Worm (Caenorhabditis elegans) whole organism, L4 larva: ENCODE measurements around the gene vha-9.
"Not testable (repeated sequence)": the region's sequence is repeated elsewhere in the genome, so short reads cannot be mapped to it uniquely, and the experiment has no call there.

Source experiments
- D1046.2 ChIP-seq: fragments of 200-800 bp; sonication (Bioruptor generic); IDR thresholded peaks from 2 replicates; pipeline ENCODE4 v1.3.6; 2022; ENCODE audit warnings: missing genetic modification characterization, missing compliant biosample characterization
- F26F4.8 ChIP-seq: fragments of 200-800 bp; sonication (Bioruptor generic); conservative IDR thresholded peaks from 2 replicates; pipeline ENCODE4 v1.3.6; 2022; ENCODE audit warnings: missing genetic modification characterization, missing compliant biosample characterization
- T26A8.4 ChIP-seq: fragments of 200-800 bp; sonication (Bioruptor generic); IDR thresholded peaks from 2 replicates; pipeline ENCODE4 v1.3.6; 2022; ENCODE audit warnings: missing genetic modification characterization, missing compliant biosample characterization
- Y48G9A.11 ChIP-seq: fragments of 200-800 bp; sonication (Bioruptor generic); IDR thresholded peaks from 2 replicates; pipeline ENCODE4 v1.3.6; 2022; ENCODE audit warnings: missing genetic modification reagents, missing genetic modification characterization, missing compliant biosample characterization
- Y75B8A.6 ChIP-seq: fragments of 200-800 bp; sonication (Bioruptor generic); IDR thresholded peaks from 2 replicates; pipeline ENCODE4 v1.3.6; 2022; ENCODE audit warnings: missing genetic modification reagents, missing genetic modification characterization, missing compliant biosample characterization
- aha-1 ChIP-seq: fragments of 150-350 bp; peaks from one replicate; lab custom pipeline; 2014; ENCODE audit warnings: missing biosample characterization, missing genetic modification characterization
- aly-2 ChIP-seq: sonication (generic microtip); optimal IDR thresholded peaks from 2 replicates; lab custom pipeline; 2018; ENCODE audit warnings: missing biosample characterization, missing genetic modification characterization
- arid-1 ChIP-seq: fragments of 200-800 bp; sonication (Bioruptor generic); conservative IDR thresholded peaks from 2 replicates; pipeline ENCODE4 v1.3.6; 2022; ENCODE audit warnings: missing genetic modification reagents, missing genetic modification characterization, missing compliant biosample characterization
- attf-4 ChIP-seq: sonication (generic microtip); optimal IDR thresholded peaks from 3 replicates; lab custom pipeline; 2017; ENCODE audit warnings: missing biosample characterization, missing genetic modification characterization
- ceh-32 ChIP-seq: sonication (generic microtip); optimal IDR thresholded peaks from 2 replicates; lab custom pipeline; 2016; ENCODE audit warnings: mild to moderate bottlenecking, missing genetic modification characterization, missing compliant biosample characterization; ENCODE audit not compliant: poor library complexity
- ces-1 ChIP-seq: fragments of 150-350 bp; sonication (generic microtip); optimal IDR thresholded peaks from 4 replicates; lab custom pipeline; 2014; ENCODE audit warnings: missing biosample characterization, missing genetic modification reagents, missing genetic modification characterization
- ctbp-1 ChIP-seq: fragments of 200-800 bp; sonication (Bioruptor generic); IDR thresholded peaks from 2 replicates; pipeline ENCODE4 v1.3.6; 2022; ENCODE audit warnings: missing genetic modification reagents, missing genetic modification characterization, missing compliant biosample characterization
- daf-16 ChIP-seq, 3 experiments: sonication (generic microtip); optimal IDR thresholded peaks; 2 replicates each; lab custom pipeline; 2016 to 2017; ENCODE audit warnings: missing genetic modification characterization in 3 of 3, missing genetic modification reagents in 3 of 3, mild to moderate bottlenecking in 2 of 3, missing compliant biosample characterization in 2 of 3, missing biosample characterization in 1 of 3, moderate library complexity in 1 of 3
- dve-1 ChIP-seq: sonication (generic microtip); optimal IDR thresholded peaks from 2 replicates; lab custom pipeline; 2017; ENCODE audit warnings: antibody characterized with exemption, mild to moderate bottlenecking, missing genetic modification characterization, missing compliant biosample characterization; ENCODE audit not compliant: insufficient read depth
- egl-43 ChIP-seq: fragments of 200-800 bp; sonication (Bioruptor generic); IDR thresholded peaks from 2 replicates; pipeline ENCODE4 v1.3.6; 2022; ENCODE audit warnings: missing genetic modification reagents, missing genetic modification characterization, missing compliant biosample characterization
- fkh-10 ChIP-seq: fragments of 150-350 bp; optimal IDR thresholded peaks from 2 replicates; lab custom pipeline; 2014; ENCODE audit warnings: missing biosample characterization, missing genetic modification reagents, missing genetic modification characterization
- hlh-11 ChIP-seq: fragments of 200-800 bp; sonication (Bioruptor generic); optimal IDR thresholded peaks from 2 replicates; lab custom pipeline; 2018; ENCODE audit warnings: mild to moderate bottlenecking, missing genetic modification characterization, missing compliant biosample characterization
- hmg-1.1 ChIP-seq: fragments of 200-800 bp; sonication (Bioruptor generic); IDR thresholded peaks from 2 replicates; pipeline ENCODE4 v1.3.6; 2022; ENCODE audit warnings: missing genetic modification reagents, missing genetic modification characterization, missing compliant biosample characterization
- lim-7 ChIP-seq: fragments of 200-800 bp; sonication (Bioruptor generic); IDR thresholded peaks from 2 replicates; pipeline ENCODE4 v1.3.6; 2022; ENCODE audit warnings: missing genetic modification characterization, missing compliant biosample characterization
- lin-1 ChIP-seq: fragments of 200-800 bp; sonication (Bioruptor generic); IDR thresholded peaks from 2 replicates; pipeline ENCODE4 v1.3.6; 2022; ENCODE audit warnings: missing genetic modification reagents, missing genetic modification characterization, missing compliant biosample characterization
- lin-15B ChIP-seq: fragments of 150-350 bp; sonication (generic microtip); optimal IDR thresholded peaks from 3 replicates; lab custom pipeline; 2014; ENCODE audit warnings: missing biosample characterization, missing genetic modification characterization
- lin-29 ChIP-seq: fragments of 200-800 bp; sonication (Bioruptor generic); IDR thresholded peaks from 2 replicates; pipeline ENCODE4 v1.3.6; 2022; ENCODE audit warnings: missing genetic modification reagents, missing genetic modification characterization, missing compliant biosample characterization
- lin-39 ChIP-seq: fragments of 150-350 bp; optimal IDR thresholded peaks from 2 replicates; lab custom pipeline; 2014; ENCODE audit warnings: missing biosample characterization, missing genetic modification reagents, missing genetic modification characterization
- madf-5 ChIP-seq, 2 experiments: fragments of 200-800 bp; sonication (Bioruptor generic); IDR thresholded peaks; 2 replicates each; pipeline ENCODE4 v1.3.6; 2022; ENCODE audit warnings: missing compliant biosample characterization in 2 of 2, missing genetic modification characterization in 2 of 2
- madf-9 ChIP-seq: fragments of 200-800 bp; sonication (Bioruptor generic); conservative IDR thresholded peaks from 2 replicates; pipeline ENCODE4 v1.3.6; 2022; ENCODE audit warnings: missing genetic modification reagents, missing genetic modification characterization, missing compliant biosample characterization
- mdl-1 ChIP-seq, 2 experiments: fragments of 150-350 bp in 1 of 2; sonication (generic microtip) in 1 of 2; optimal IDR thresholded peaks; 2 replicates each; lab custom pipeline; 2014 to 2017; ENCODE audit warnings: missing biosample characterization in 2 of 2, missing genetic modification characterization in 2 of 2
- mes-2 ChIP-seq: sonication (generic microtip); optimal IDR thresholded peaks from 2 replicates; lab custom pipeline; 2016; ENCODE audit warnings: missing genotype, mild to moderate bottlenecking, missing genetic modification characterization, missing compliant biosample characterization; ENCODE audit not compliant: poor library complexity, severe bottlenecking
- mxl-3 ChIP-seq: fragments of 200-800 bp; sonication (Bioruptor generic); optimal IDR thresholded peaks from 2 replicates; lab custom pipeline; 2018; ENCODE audit warnings: mild to moderate bottlenecking, missing genetic modification characterization, missing compliant biosample characterization
- nhr-237 ChIP-seq: sonication (generic microtip); optimal IDR thresholded peaks from 2 replicates; lab custom pipeline; 2017; ENCODE audit warnings: missing biosample characterization, missing genetic modification characterization
- nhr-28 ChIP-seq: fragments of 150-350 bp; optimal IDR thresholded peaks from 2 replicates; lab custom pipeline; 2014; ENCODE audit warnings: missing biosample characterization, missing genetic modification characterization
- pha-4 ChIP-seq, 2 experiments: fragments of 150-350 bp in 1 of 2; fragments of 200-800 bp in 1 of 2; sonication (Bioruptor generic) in 1 of 2; IDR thresholded peaks in 1 of 2; optimal IDR thresholded peaks in 1 of 2; 2 replicates each; pipeline versions ENCODE4 v1.3.6 to Lab custom; 2014 to 2022; ENCODE audit warnings: missing genetic modification characterization in 2 of 2, missing genetic modification reagents in 2 of 2, missing biosample characterization in 1 of 2, missing compliant biosample characterization in 1 of 2
- php-3 ChIP-seq: fragments of 200-800 bp; sonication (Bioruptor generic); IDR thresholded peaks from 2 replicates; pipeline ENCODE4 v1.3.6; 2022; ENCODE audit warnings: missing genetic modification reagents, missing genetic modification characterization, missing compliant biosample characterization
- rbr-2 ChIP-seq: sonication (generic microtip); optimal IDR thresholded peaks from 2 replicates; lab custom pipeline; 2016; ENCODE audit warnings: missing genotype, missing genetic modification characterization, missing compliant biosample characterization
- saeg-2 ChIP-seq: fragments of 200-800 bp; sonication (Bioruptor generic); IDR thresholded peaks from 2 replicates; pipeline ENCODE4 v1.3.6; 2022; ENCODE audit warnings: missing genetic modification reagents, missing genetic modification characterization, missing compliant biosample characterization
- skn-1 ChIP-seq: fragments of 150-350 bp; optimal IDR thresholded peaks from 2 replicates; lab custom pipeline; 2014; ENCODE audit warnings: missing biosample characterization, missing genetic modification characterization
- tag-97 ChIP-seq: fragments of 200-800 bp; sonication (Bioruptor generic); IDR thresholded peaks from 2 replicates; pipeline ENCODE4 v1.3.6; 2022; ENCODE audit warnings: missing genetic modification characterization, missing compliant biosample characterization
- tra-1 ChIP-seq: fragments of 200-800 bp; sonication (Bioruptor generic); IDR thresholded peaks from 2 replicates; pipeline ENCODE4 v1.3.6; 2022; ENCODE audit warnings: missing genetic modification reagents, missing genetic modification characterization, missing compliant biosample characterization
- vab-7 ChIP-seq: fragments of 200-800 bp; sonication (Bioruptor generic); IDR thresholded peaks from 2 replicates; pipeline ENCODE4 v1.3.6; 2022; ENCODE audit warnings: missing genetic modification reagents, missing genetic modification characterization, missing compliant biosample characterization
- zag-1 ChIP-seq: fragments of 150-350 bp; optimal IDR thresholded peaks from 2 replicates; lab custom pipeline; 2014; ENCODE audit warnings: missing biosample characterization, missing genetic modification characterization

The vha-9 gene

ce11 chrII:10311973-10312372, 8.5 kb upstream of the vha-9 start, which contains the start of gene srlf-34:
TSS of gene srlf-34 (plus strand) at chrII:10312293.
- TF ChIP-seq pha-4 (GFP tag; IDR thresholded peaks at IDR 0.05; lab: Robert Waterston, UW) (no peak), pha-4 (tag; optimal IDR thresholded peaks at IDR 0.05; lab: Kevin White, UChicago) (no peak), fkh-10 (no peak), lin-29 (GFP tag; lab: Robert Waterston, UW) (no peak), attf-4 (tag; lab: Kevin White, UChicago) (no peak), madf-9 (no peak), mxl-3 (GFP tag; lab: Kevin White, UChicago) (no peak), ces-1 (GFP tag; lab: Kevin White, UChicago) (no peak), aly-2 (tag; lab: Kevin White, UChicago) (no peak)

DNA sequence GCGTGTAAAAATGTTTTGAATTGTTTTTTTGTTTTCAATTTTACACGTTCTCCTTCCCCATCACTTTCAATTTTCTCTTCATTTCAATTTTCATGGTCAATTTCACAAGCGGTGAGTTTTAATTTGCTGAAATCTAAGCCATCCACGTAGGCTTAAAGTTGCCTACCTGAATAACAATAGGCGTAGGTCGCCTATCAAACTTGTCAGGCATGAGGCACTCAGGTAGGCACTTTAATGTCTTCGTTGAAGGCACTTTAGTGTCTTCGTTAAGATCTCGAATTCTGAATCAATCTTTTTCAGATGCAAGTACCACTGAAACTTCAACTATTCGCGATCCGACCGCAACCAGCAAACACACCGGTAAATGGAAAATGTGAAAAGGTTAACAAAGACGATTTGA, 5.8 kb upstream of the vha-9 start, which contains the start of gene ZK970.8:
Gene ZK970.8, plus strand, starts transcription at position 301 of the 400 bp plus-strand sequence.
- no peak for TF ChIP-seq mdl-1 (tag; optimal IDR thresholded peaks at IDR 0.05; lab: Kevin White, UChicago)

DNA sequence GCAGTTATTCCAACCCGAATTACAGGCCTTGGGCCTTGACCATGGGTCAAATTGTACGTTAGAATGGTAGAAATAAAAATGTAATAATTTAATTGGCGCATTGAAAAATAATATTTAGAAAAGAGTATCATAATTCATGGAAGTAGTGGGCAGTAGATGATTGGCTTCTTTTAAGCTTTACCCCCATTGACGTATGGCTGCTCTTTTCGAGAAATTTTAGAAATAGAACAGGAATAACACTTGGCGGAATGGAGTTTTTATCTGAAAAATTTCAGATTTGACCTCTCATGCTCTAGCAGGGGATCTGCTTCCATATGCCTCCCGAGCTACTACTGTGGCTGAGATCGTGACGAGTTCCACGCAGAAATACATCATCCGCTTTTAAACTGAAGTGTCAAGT, 5.2 kb upstream of the vha-9 start, which contains the start of gene gcy-4:
Gene gcy-4, minus strand, starts transcription at position 101 of the 400 bp plus-strand sequence.
- TF ChIP-seq ceh-32 (tag; lab: Kevin White, UChicago): no peak
- TF ChIP-seq lin-39: no peak
- no peak for TF ChIP-seq nhr-28 (tag; lab: Kevin White, UChicago)
- no peak for TF ChIP-seq zag-1 (tag; lab: Kevin White, UChicago)
- TF ChIP-seq lin-15B (tag; lab: Kevin White, UChicago): no peak
- no peak for TF ChIP-seq skn-1 (tag; lab: Kevin White, UChicago)
- TF ChIP-seq Y75B8A.6 (GFP tag; lab: Robert Waterston, UW): no peak
- no peak for TF ChIP-seq saeg-2 (GFP tag; lab: Robert Waterston, UW)
- TF ChIP-seq hlh-11: no peak
- TF ChIP-seq dve-1 (tag; lab: Kevin White, UChicago): no peak
- TF ChIP-seq nhr-237 (tag; lab: Kevin White, UChicago): no peak
- no peak for TF ChIP-seq madf-9
- no peak for TF ChIP-seq rbr-2 (tag; lab: Kevin White, UChicago)
- TF ChIP-seq D1046.2 (GFP tag; lab: Robert Waterston, UW): no peak
- TF ChIP-seq tag-97 (GFP tag; lab: Robert Waterston, UW): no peak
- TF ChIP-seq, all 104 proteins: peak for 0

ce11 chrII:10304736-10305135, 1.2 kb upstream of the vha-9 start:
- TF ChIP-seq Y48G9A.11: 0 out of 2 replicates have a peak, but pooled peaks have one; percentile 22
- peak; percentile 79 for TF ChIP-seq T26A8.4 (GFP tag; lab: Robert Waterston, UW)
- peak in 1 of 2 experiments; percentile 26 for TF ChIP-seq daf-16 (GFP tag; optimal IDR thresholded peaks at IDR 0.05; lab: Kevin White, UChicago)
- not testable (repeated sequence) for TF ChIP-seq daf-16 (tag; optimal IDR thresholded peaks at IDR 0.05; lab: Kevin White, UChicago)
- peak; percentile 59; the same call in 1 of the 2 replicates for TF ChIP-seq vab-7
- TF ChIP-seq mes-2 (tag; lab: Kevin White, UChicago): peak; percentile 46
- TF ChIP-seq saeg-2 (GFP tag; lab: Robert Waterston, UW): peak; percentile 18; the same call in 1 of the 2 replicates
- 0 out of 2 replicates have a peak, but pooled peaks have one; percentile 28 for TF ChIP-seq ctbp-1
- peak; percentile 51 for TF ChIP-seq aha-1 (tag; lab: Kevin White, UChicago)
- peak; percentile 70; the same call in 1 of the 2 replicates for TF ChIP-seq lim-7 (GFP tag; lab: Robert Waterston, UW)
- TF ChIP-seq arid-1: peak; percentile 73
- peak; percentile 88 for TF ChIP-seq egl-43 (GFP tag; lab: Robert Waterston, UW)
- TF ChIP-seq php-3 (GFP tag; lab: Robert Waterston, UW): 0 out of 2 replicates have a peak, but pooled peaks have one; percentile 40
- peak; percentile 51 for TF ChIP-seq madf-9
- TF ChIP-seq madf-5 (GFP tag; IDR thresholded peaks at IDR 0.05; lab: Robert Waterston, UW): 0 out of 4 replicates have a peak, but pooled peaks of 1 of the 2 experiments have one; percentile 40
- 0 out of 2 replicates have a peak, but pooled peaks have one; percentile 9 for TF ChIP-seq tra-1 (GFP tag; lab: Robert Waterston, UW)
- TF ChIP-seq F26F4.8 (GFP tag; lab: Robert Waterston, UW): peak; percentile 64; the same call in 1 of the 2 replicates
- TF ChIP-seq lin-1 (GFP tag; lab: Robert Waterston, UW): 0 out of 2 replicates have a peak, but pooled peaks have one; percentile 8
- TF ChIP-seq hmg-1.1 (GFP tag; lab: Robert Waterston, UW): peak; percentile 24; the same call in 1 of the 2 replicates
- TF ChIP-seq, all 104 proteins: peak for 18; not testable (repeated sequence) for 86
